Fruit fly (Drosophila melanogaster): ENCODE results near the gene CG14234.
A peak's percentile ranks its signal among the peaks of the same experiment; 100 is the strongest.

Gene CG14234

DNA sequence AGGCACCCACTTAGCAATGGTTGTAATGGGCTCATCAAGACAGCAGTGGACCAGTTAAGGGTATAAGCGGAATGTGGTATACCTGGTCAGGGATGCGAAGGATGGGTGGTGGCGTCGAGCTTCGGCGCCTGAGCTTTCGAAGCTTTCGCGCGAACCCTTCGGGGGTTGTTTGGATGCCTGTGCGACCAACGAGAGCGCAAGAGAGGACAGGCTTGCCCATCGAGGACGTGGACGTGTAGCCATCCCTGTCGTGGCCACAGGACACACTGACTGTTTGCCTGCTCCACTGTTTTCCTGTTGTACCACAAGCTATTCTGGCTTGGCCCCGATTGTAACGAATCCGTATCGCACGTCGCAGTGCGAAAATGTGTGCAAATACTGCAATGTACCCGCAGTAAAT is at the start of gene CG14234:
Gene CG14234 (plus strand): TSS at position 301 of the 400 bp plus-strand sequence.
- TF ChIP-seq EcR (GFP tag; optimal IDR thresholded peaks at IDR 0.05): no peak
- TF ChIP-seq usp (GFP tag; optimal IDR thresholded peaks at IDR 0.05): no peak
- TF ChIP-seq psq (optimal IDR thresholded peaks at IDR 0.05): no peak
- no peak for TF ChIP-seq CG8478 (optimal IDR thresholded peaks at IDR 0.05)
- no peak for TF ChIP-seq pan (optimal IDR thresholded peaks at IDR 0.05)
- no peak for TF ChIP-seq Dll (optimal IDR thresholded peaks at IDR 0.05)

DNA sequence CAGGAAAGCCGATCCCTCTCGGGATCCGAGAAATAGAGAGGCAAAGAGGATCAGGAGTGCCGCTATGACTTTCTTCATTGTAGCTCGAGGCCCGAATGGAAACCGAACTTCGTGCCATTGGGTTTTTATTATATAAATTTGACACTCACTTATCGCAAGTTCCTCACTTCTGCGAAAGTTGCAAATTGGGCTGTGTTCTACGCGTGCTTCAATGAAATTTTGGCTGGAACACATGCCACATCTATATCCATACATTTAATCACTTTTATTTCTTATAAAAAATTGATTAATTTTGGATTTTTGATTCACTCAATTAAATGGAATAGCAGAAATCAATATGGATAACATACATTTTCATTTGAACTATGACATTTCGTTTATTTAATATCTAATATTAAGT is 46.5 kb upstream of the CG14234 start, which contains the start of gene CG14227:
Gene CG14227 (minus strand): TSS at position 101 of the 400 bp plus-strand sequence.
- no peak for TF ChIP-seq CG8478 (optimal IDR thresholded peaks at IDR 0.05)
- TF ChIP-seq Dll (optimal IDR thresholded peaks at IDR 0.05): no peak
- no peak for TF ChIP-seq psq (optimal IDR thresholded peaks at IDR 0.05)
- no peak for TF ChIP-seq pan (optimal IDR thresholded peaks at IDR 0.05)
- no peak for TF ChIP-seq usp (GFP tag; optimal IDR thresholded peaks at IDR 0.05)
- TF ChIP-seq EcR (GFP tag; optimal IDR thresholded peaks at IDR 0.05): no peak

DNA sequence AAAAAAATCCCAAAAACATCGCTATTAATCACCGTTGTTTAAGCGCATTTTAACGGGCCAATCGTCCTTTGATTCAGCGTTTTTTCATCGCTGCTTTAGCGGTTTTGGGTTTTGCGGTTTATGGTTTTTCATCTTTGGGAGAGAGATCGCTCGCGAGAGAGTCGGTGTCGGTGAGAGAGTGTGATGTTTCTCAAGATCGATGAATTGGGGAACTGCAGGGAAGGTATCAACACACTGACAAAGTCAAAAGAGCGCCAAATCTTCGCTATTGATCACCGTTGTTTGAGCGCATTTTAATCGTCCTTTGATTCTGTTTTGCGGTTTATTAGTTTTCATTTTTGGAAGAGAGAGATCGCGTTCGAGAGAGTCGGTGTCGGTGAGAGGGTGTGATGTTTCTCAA is 45.3 kb upstream of the CG14234 start:
- TF ChIP-seq CG8478 (optimal IDR thresholded peaks at IDR 0.05) (no peak), psq (optimal IDR thresholded peaks at IDR 0.05) (no peak), usp (GFP tag; optimal IDR thresholded peaks at IDR 0.05) (no peak), pan (optimal IDR thresholded peaks at IDR 0.05) (no peak), Dll (optimal IDR thresholded peaks at IDR 0.05) (no peak), EcR (GFP tag; optimal IDR thresholded peaks at IDR 0.05) (no peak)

DNA sequence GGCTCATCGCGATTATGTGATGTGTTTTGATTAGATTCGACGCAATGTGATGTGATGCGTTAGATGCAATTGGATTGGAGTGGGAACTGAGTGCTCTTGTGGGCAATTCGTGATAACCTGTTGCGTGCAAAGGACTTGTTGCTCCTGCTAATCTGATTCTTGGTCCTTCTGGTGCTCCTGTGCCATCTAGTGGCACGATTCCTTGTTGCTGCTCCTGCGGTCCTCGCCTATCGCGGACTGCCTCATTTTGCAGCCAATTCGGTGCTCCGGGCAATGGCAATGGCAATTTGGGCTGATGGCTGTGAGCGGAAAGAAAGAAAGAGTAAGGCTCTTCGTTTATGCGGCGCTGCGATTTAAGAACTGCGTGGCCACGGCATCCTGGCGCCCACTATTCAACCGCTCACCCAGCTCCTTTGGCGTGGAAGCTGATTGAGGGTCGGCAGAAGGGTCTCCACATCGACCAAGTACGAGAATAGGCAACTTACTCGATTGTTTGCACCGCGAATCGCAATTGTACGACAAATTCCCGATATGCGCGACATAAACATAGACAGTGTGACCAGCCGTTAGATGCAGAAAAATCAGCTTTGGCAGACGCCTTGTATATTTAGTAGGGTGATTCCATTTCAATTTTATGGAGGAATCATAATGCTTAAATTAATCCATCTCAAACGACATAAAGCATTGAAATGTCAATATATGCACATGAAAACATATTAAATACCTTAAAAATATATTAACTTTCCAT is 42.2 kb upstream of the CG14234 start, which contains the start of gene Mer:
Gene Mer (minus strand): TSS at position 550 of the 748 bp plus-strand sequence.
- no peak for TF ChIP-seq CG8478 (optimal IDR thresholded peaks at IDR 0.05)
- TF ChIP-seq pan (optimal IDR thresholded peaks at IDR 0.05): no peak
- TF ChIP-seq EcR (GFP tag; optimal IDR thresholded peaks at IDR 0.05): no peak
- TF ChIP-seq usp (GFP tag; optimal IDR thresholded peaks at IDR 0.05): no peak
- no peak for TF ChIP-seq psq (optimal IDR thresholded peaks at IDR 0.05)

DNA sequence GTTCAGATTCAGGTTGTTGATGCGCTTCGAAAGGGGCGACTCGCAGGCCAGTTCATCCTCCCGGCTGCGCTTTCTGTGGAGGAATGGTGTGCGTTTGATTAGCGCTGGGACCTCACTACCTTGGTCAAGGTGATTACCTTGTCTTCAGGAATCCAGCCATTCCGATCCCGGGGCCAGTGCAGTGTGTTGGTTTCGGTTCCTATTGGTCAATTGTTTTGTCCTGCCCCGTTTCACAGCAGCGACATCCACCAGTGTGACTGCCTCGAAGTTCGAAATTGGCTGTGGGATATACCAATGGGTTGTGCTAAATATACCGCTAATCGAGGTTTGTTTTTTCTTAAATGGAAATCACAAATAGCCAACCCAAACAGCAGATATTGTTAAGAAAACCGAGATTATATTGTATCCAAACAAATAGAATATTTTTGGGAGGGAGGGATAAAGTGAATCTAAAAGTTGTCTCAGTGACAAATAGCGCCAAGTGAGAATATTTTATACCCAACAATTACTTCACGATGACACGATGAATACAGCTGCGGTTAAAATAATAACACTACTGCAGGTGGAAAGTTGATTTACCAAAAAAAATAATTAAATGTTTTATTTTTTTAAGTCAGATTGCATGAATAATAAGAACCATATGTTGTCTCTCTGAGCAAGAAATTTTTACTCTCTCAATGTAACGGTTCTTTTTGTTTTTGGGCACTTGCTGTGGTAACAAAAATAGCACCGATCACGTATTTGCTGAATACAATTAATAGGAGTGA is 40.4 kb upstream of the CG14234 start, which contains the start of gene CG14229:
Gene CG14229 (minus strand): TSS at position 459 of the 767 bp plus-strand sequence.
- TF ChIP-seq EcR (GFP tag; optimal IDR thresholded peaks at IDR 0.05) (no peak), usp (GFP tag; optimal IDR thresholded peaks at IDR 0.05) (no peak), CG8478 (optimal IDR thresholded peaks at IDR 0.05) (no peak), psq (optimal IDR thresholded peaks at IDR 0.05) (no peak), Dll (optimal IDR thresholded peaks at IDR 0.05) (no peak), pan (optimal IDR thresholded peaks at IDR 0.05) (no peak)

DNA sequence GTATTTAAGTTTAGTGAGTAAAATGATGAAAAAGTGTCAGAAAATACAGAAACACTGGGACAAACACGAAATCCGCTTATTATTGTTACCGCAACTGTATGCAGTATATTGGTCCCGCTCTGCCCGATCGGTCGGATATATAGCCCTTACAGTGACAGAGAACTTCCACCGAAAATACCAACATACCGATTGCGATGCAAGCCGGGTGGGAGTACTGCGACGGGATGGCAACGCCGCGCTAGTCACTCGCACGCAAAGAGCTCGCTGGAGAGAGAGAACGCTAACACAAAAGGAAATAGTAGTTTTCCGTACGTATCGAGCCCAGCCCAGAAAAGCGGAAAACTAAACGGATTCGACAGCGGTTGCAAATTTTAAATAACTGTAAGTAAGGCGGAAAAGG is 38.5 kb upstream of the CG14234 start, which contains the start of gene Cdc42:
Gene Cdc42 (plus strand): TSS at position 247 of the 400 bp plus-strand sequence.
- TF ChIP-seq usp (GFP tag; optimal IDR thresholded peaks at IDR 0.05): no peak
- no peak for TF ChIP-seq CG8478 (optimal IDR thresholded peaks at IDR 0.05)
- no peak for TF ChIP-seq Dll (optimal IDR thresholded peaks at IDR 0.05)
- TF ChIP-seq EcR (GFP tag; optimal IDR thresholded peaks at IDR 0.05): no peak
- TF ChIP-seq psq (optimal IDR thresholded peaks at IDR 0.05): no peak
- TF ChIP-seq pan (optimal IDR thresholded peaks at IDR 0.05): no peak

DNA sequence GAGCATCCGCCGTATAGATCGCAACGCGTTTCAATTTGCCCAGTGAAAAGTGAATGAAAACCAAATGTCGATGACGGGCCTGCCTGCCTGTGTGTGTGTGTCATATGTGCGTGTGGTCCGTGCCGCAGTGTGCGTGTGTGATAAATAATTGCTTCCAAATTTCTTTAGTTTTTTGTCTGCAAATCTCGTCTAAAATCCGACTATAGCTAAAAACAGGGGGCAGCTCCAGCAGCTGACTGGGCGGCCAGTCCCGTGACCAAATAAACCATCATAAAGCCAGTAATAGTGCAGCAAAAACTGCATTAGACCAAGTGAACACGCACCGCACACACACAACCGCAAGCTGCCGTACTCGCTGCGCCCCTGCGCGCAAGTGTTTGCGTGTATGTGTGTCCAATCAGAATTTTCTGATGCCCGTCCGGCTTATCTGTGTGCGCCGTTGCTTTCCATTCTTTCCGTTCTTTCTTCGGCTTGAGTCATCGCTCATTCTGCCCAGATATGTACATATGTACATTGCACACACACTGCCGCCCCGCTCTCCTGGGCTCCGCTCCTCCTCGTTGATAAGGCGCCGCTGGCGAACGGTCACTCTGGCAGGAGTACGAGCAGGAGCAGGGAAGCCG is 38.0 kb upstream of the CG14234 start:
- no peak for TF ChIP-seq pan (optimal IDR thresholded peaks at IDR 0.05)
- peak; percentile 6 for TF ChIP-seq CG8478 (optimal IDR thresholded peaks at IDR 0.05)
- no peak for TF ChIP-seq usp (GFP tag; optimal IDR thresholded peaks at IDR 0.05)
- TF ChIP-seq EcR (GFP tag; optimal IDR thresholded peaks at IDR 0.05): no peak
- peak; percentile 12 for TF ChIP-seq Dll (optimal IDR thresholded peaks at IDR 0.05)
- TF ChIP-seq psq (optimal IDR thresholded peaks at IDR 0.05): no peak

DNA sequence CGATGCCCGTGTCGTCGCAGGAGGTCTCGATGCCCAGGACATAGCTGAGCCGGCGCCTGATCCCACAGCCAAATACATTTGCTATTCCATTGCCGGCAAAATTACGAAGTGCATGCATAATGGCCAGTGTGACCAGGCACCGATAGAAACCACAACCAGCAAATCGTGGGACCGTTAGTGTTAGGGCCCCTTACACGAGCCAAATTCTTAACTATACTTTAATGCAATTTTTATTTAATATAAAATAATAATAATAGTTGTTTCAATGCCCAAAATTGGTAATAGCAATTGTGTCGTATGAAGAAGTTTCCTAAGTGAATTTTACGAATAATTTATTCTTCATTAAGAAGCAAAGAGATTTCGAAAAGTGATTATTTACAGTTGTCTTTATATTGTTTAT is 33.8 kb upstream of the CG14234 start, which contains the start of gene Tcs4:
Gene Tcs4 (minus strand): TSS at position 145 of the 400 bp plus-strand sequence.
- TF ChIP-seq usp (GFP tag; optimal IDR thresholded peaks at IDR 0.05): no peak
- no peak for TF ChIP-seq psq (optimal IDR thresholded peaks at IDR 0.05)
- TF ChIP-seq EcR (GFP tag; optimal IDR thresholded peaks at IDR 0.05): no peak
- TF ChIP-seq CG8478 (optimal IDR thresholded peaks at IDR 0.05): no peak
- TF ChIP-seq Dll (optimal IDR thresholded peaks at IDR 0.05): no peak
- no peak for TF ChIP-seq pan (optimal IDR thresholded peaks at IDR 0.05)

DNA sequence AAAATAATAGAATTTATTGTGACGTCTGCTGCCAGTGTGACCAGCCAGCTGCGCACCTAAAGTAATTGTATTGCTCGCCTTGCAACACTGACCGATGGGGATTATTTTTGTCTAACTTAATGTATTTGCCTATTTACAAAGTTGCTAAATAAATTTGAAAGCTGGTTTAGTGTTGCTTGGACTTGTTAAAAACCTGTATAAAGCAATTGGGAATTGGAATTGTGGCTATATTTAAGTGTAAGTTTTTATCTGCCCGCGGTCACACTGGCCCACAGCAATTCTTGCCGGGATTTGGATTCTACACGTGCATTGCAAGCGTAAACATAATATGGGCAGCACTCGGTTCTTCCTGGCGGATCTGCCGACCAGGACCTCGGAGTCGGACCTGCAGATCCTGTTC is 31.3 kb upstream of the CG14234 start, which contains the start of the genes CG14230 and CG14232:
Gene CG14230 (plus strand): TSS at position 94 of the 400 bp plus-strand sequence.
Gene CG14232 (minus strand): TSS at position 177 of the 400 bp plus-strand sequence.
- TF ChIP-seq EcR (GFP tag; optimal IDR thresholded peaks at IDR 0.05) (no peak), Dll (optimal IDR thresholded peaks at IDR 0.05) (no peak), CG8478 (optimal IDR thresholded peaks at IDR 0.05) (no peak), psq (optimal IDR thresholded peaks at IDR 0.05) (no peak), usp (GFP tag; optimal IDR thresholded peaks at IDR 0.05) (no peak), pan (optimal IDR thresholded peaks at IDR 0.05) (no peak)

DNA sequence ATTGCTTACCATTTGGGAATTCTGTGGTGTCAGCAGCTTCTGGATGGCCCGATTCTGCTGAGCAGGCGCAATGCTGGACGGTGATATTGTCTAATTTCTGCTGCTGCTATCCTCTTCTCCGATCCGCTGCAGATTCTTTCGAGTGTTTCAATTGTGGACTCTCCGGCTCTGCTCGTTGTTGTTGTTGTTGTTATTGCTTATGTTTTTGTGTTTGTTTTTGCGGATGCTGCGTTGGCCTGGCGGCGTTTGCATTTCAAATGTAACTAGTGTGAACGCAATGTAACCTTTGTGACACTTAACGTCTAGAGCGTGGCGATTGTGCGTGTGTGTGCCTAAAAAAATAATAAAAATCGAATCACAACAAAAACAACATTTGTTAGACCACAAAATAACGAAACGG is 23.4 kb upstream of the CG14234 start:
- TF ChIP-seq CG8478 (optimal IDR thresholded peaks at IDR 0.05): no peak
- TF ChIP-seq Dll (optimal IDR thresholded peaks at IDR 0.05): no peak
- no peak for TF ChIP-seq pan (optimal IDR thresholded peaks at IDR 0.05)
- TF ChIP-seq usp (GFP tag; optimal IDR thresholded peaks at IDR 0.05): no peak
- TF ChIP-seq psq (optimal IDR thresholded peaks at IDR 0.05): no peak
- TF ChIP-seq EcR (GFP tag; optimal IDR thresholded peaks at IDR 0.05): no peak
